Fruit fly (Drosophila melanogaster) whole organism, embryonic: Measurements from ENCODE around the gene CG34309.

Experiments
- Adf1 ChIP-seq: fragments of 200-800 bp; sonication (Bioruptor generic); IDR thresholded peaks from 2 replicates; pipeline ENCODE4 v1.3.6; 2022; ENCODE audit warnings: missing biosample characterization, missing genetic modification characterization
- Antp ChIP-seq: fragments of 200-800 bp; sonication (Bioruptor generic); optimal IDR thresholded peaks from 3 replicates; lab custom pipeline; 2016; ENCODE audit warnings: missing biosample characterization, missing genetic modification characterization
- C15 ChIP-seq: fragments of 200-800 bp; sonication (Bioruptor generic); IDR thresholded peaks from 3 replicates; pipeline ENCODE4 v1.3.6; 2022; ENCODE audit warnings: missing biosample characterization, missing genetic modification characterization
- CG11456 ChIP-seq: fragments of 200-800 bp; sonication (Bioruptor generic); IDR thresholded peaks from 3 replicates; pipeline ENCODE4 v1.3.6; 2022; ENCODE audit warnings: missing biosample characterization, missing genetic modification characterization
- CG13296 ChIP-seq: fragments of 200-800 bp; sonication (Bioruptor generic); optimal IDR thresholded peaks from 3 replicates; lab custom pipeline; 2018; ENCODE audit warnings: missing biosample characterization, mild to moderate bottlenecking, missing genetic modification characterization
- CG15601 ChIP-seq: fragments of 200-800 bp; sonication (Bioruptor generic); optimal IDR thresholded peaks from 3 replicates; lab custom pipeline; 2019; ENCODE audit warnings: missing biosample characterization, mild to moderate bottlenecking, missing genetic modification characterization, moderate library complexity
- CG1603 ChIP-seq: fragments of 200-800 bp; sonication (Bioruptor generic); optimal IDR thresholded peaks from 2 replicates; lab custom pipeline; 2019; ENCODE audit warnings: missing biosample characterization, mild to moderate bottlenecking, missing genetic modification characterization, moderate library complexity
- CG17328 ChIP-seq: fragments of 200-800 bp; sonication (Bioruptor generic); IDR thresholded peaks from 2 replicates; pipeline ENCODE4 v1.3.6; 2022; ENCODE audit warnings: missing biosample characterization, missing genetic modification characterization
- CG17912 ChIP-seq: fragments of 200-800 bp; sonication (Bioruptor generic); optimal IDR thresholded peaks from 2 replicates; lab custom pipeline; 2018; ENCODE audit warnings: missing biosample characterization, mild to moderate bottlenecking, missing genetic modification characterization
- CG31365 ChIP-seq: fragments of 200-800 bp; sonication (Bioruptor generic); optimal IDR thresholded peaks from 2 replicates; lab custom pipeline; 2018; ENCODE audit warnings: missing biosample characterization, mild to moderate bottlenecking, missing genetic modification characterization
- CG3407 ChIP-seq: fragments of 200-800 bp; sonication (Bioruptor generic); optimal IDR thresholded peaks from 2 replicates; lab custom pipeline; 2018; ENCODE audit warnings: missing biosample characterization, mild to moderate bottlenecking, missing genetic modification characterization
- CG34422 ChIP-seq: fragments of 200-800 bp; sonication (Bioruptor generic); IDR thresholded peaks from 3 replicates; pipeline ENCODE4 v1.3.6; 2022; ENCODE audit warnings: missing biosample characterization, missing genetic modification characterization
- CG4282 ChIP-seq: fragments of 200-800 bp; sonication (Bioruptor generic); optimal IDR thresholded peaks from 2 replicates; lab custom pipeline; 2016; ENCODE audit warnings: missing biosample characterization, missing genetic modification characterization
- CG6272 ChIP-seq: fragments of 200-800 bp; sonication (Bioruptor generic); IDR thresholded peaks from 2 replicates; pipeline ENCODE4 v1.3.6; 2022; ENCODE audit warnings: missing biosample characterization, missing genetic modification characterization
- CG6654 ChIP-seq: fragments of 200-800 bp; sonication (Bioruptor generic); optimal IDR thresholded peaks from 2 replicates; lab custom pipeline; 2017; ENCODE audit warnings: missing biosample characterization, mild to moderate bottlenecking, missing genetic modification characterization
- CG7372 ChIP-seq: fragments of 200-800 bp; sonication (Bioruptor generic); IDR thresholded peaks from 2 replicates; pipeline ENCODE4 v1.3.6; 2022; ENCODE audit warnings: missing biosample characterization, missing genetic modification characterization
- CG7987 ChIP-seq: fragments of 200-800 bp; sonication (Bioruptor generic); optimal IDR thresholded peaks from 2 replicates; lab custom pipeline; 2018; ENCODE audit warnings: missing biosample characterization, mild to moderate bottlenecking, missing genetic modification characterization, moderate library complexity
- CG8765 ChIP-seq: fragments of 200-800 bp; sonication (Bioruptor generic); IDR thresholded peaks from 2 replicates; pipeline ENCODE4 v1.3.6; 2022; ENCODE audit warnings: missing biosample characterization, missing genetic modification characterization
- CG8924 ChIP-seq: fragments of 200-800 bp; optimal IDR thresholded peaks from 3 replicates; lab custom pipeline; 2019; ENCODE audit warnings: missing biosample characterization, mild to moderate bottlenecking, missing genetic modification characterization, moderate library complexity
- CG9797 ChIP-seq: fragments of 200-800 bp; sonication (Bioruptor generic); optimal IDR thresholded peaks from 3 replicates; lab custom pipeline; 2018; ENCODE audit warnings: missing biosample characterization, mild to moderate bottlenecking, missing genetic modification characterization
- CG9876 ChIP-seq: fragments of 200-800 bp; sonication (Bioruptor generic); optimal IDR thresholded peaks from 2 replicates; lab custom pipeline; 2016; ENCODE audit warnings: missing biosample characterization, missing genetic modification characterization
- Dref ChIP-seq: fragments of 200-800 bp; sonication (Bioruptor generic); IDR thresholded peaks from 2 replicates; pipeline ENCODE4 v1.3.6; 2022; ENCODE audit warnings: missing biosample characterization, missing genetic modification characterization
- H2.0 ChIP-seq: fragments of 200-800 bp; sonication (Bioruptor generic); IDR thresholded peaks from 2 replicates; pipeline ENCODE4 v1.3.6; 2022; ENCODE audit warnings: missing biosample characterization, missing genetic modification characterization
- HLH3B ChIP-seq: fragments of 200-800 bp; sonication (Bioruptor generic); IDR thresholded peaks from 2 replicates; pipeline ENCODE4 v1.3.6; 2022; ENCODE audit warnings: missing biosample characterization, missing genetic modification characterization
- HLH54F ChIP-seq: fragments of 200-800 bp; sonication (Bioruptor generic); optimal IDR thresholded peaks from 3 replicates; lab custom pipeline; 2016; ENCODE audit warnings: missing biosample characterization, missing genetic modification characterization
- Hr39 ChIP-seq: fragments of >200 bp; optimal IDR thresholded peaks from 2 replicates; lab custom pipeline; 2017
- Mad ChIP-seq: fragments of 200-800 bp; sonication (Bioruptor generic); optimal IDR thresholded peaks from 2 replicates; lab custom pipeline; 2016; ENCODE audit warnings: missing biosample characterization, missing genetic modification characterization
- NC2β ChIP-seq: fragments of 200-800 bp; sonication (Bioruptor generic); optimal IDR thresholded peaks from 2 replicates; lab custom pipeline; 2016; ENCODE audit warnings: missing biosample characterization, missing genetic modification characterization
- Oli ChIP-seq: fragments of 200-800 bp; sonication (Bioruptor generic); optimal IDR thresholded peaks from 2 replicates; lab custom pipeline; 2018; ENCODE audit warnings: missing biosample characterization, mild to moderate bottlenecking, missing genetic modification characterization, moderate library complexity
- Ssrp ChIP-seq: fragments of 200-800 bp; sonication (Bioruptor generic); optimal IDR thresholded peaks from 2 replicates; lab custom pipeline; 2018; ENCODE audit warnings: missing biosample characterization, mild to moderate bottlenecking, missing genetic modification characterization, moderate library complexity
- ato ChIP-seq: fragments of 200-800 bp; sonication (Bioruptor generic); IDR thresholded peaks from 2 replicates; pipeline ENCODE4 v1.3.6; 2022; ENCODE audit warnings: missing biosample characterization, missing genetic modification characterization; ENCODE audit not compliant: partially characterized antibody
- az2 ChIP-seq: fragments of 200-800 bp; sonication (Bioruptor generic); optimal IDR thresholded peaks from 3 replicates; lab custom pipeline; 2016; ENCODE audit warnings: missing biosample characterization, missing genetic modification characterization
- dysf ChIP-seq: fragments of 200-800 bp; sonication (Bioruptor generic); IDR thresholded peaks from 3 replicates; pipeline ENCODE4 v1.3.6; 2022; ENCODE audit warnings: missing biosample characterization, missing genetic modification characterization
- gcm2 ChIP-seq: fragments of 200-800 bp; sonication (Bioruptor generic); optimal IDR thresholded peaks from 2 replicates; lab custom pipeline; 2016; ENCODE audit warnings: missing biosample characterization, missing genetic modification characterization
- gfzf ChIP-seq: fragments of 200-800 bp; sonication (Bioruptor generic); optimal IDR thresholded peaks from 2 replicates; lab custom pipeline; 2016; ENCODE audit warnings: missing biosample characterization, mild to moderate bottlenecking, missing genetic modification characterization, moderate library complexity
- gsb-n ChIP-seq: fragments of 200-800 bp; sonication (Bioruptor generic); optimal IDR thresholded peaks from 3 replicates; lab custom pipeline; 2018; ENCODE audit warnings: missing biosample characterization, mild to moderate bottlenecking, missing genetic modification characterization
- h ChIP-seq: fragments of >200 bp; optimal IDR thresholded peaks from 2 replicates; lab custom pipeline; 2017
- hkb ChIP-seq, 2 experiments: fragments of 200-800 bp in 1 of 2; fragments of >200 bp in 1 of 2; sonication (Bioruptor generic) in 1 of 2; IDR thresholded peaks in 1 of 2; optimal IDR thresholded peaks in 1 of 2; 2 replicates each; pipeline versions ENCODE4 v1.3.6 to Lab custom; 2017 to 2022; ENCODE audit warnings: missing biosample characterization in 1 of 2, missing genetic modification characterization in 1 of 2
- lab ChIP-seq: fragments of 200-800 bp; sonication (Bioruptor generic); optimal IDR thresholded peaks from 3 replicates; lab custom pipeline; 2017; ENCODE audit warnings: missing biosample characterization, missing genetic modification characterization, mild to moderate bottlenecking, moderate library complexity, missing genetic modification reagents
- pfk ChIP-seq: fragments of 200-800 bp; sonication (Bioruptor generic); optimal IDR thresholded peaks from 2 replicates; lab custom pipeline; 2018; ENCODE audit warnings: missing biosample characterization, mild to moderate bottlenecking, missing genetic modification characterization, moderate library complexity
- pho ChIP-seq: fragments of 200-800 bp; sonication (Bioruptor generic); optimal IDR thresholded peaks from 2 replicates; lab custom pipeline; 2016; ENCODE audit warnings: missing biosample characterization, missing genetic modification characterization
- pum ChIP-seq: fragments of 200-800 bp; sonication (Bioruptor generic); optimal IDR thresholded peaks from 2 replicates; lab custom pipeline; 2016; ENCODE audit warnings: missing biosample characterization, missing genetic modification characterization
- stwl ChIP-seq: fragments of 200-800 bp; sonication (Bioruptor generic); optimal IDR thresholded peaks from 3 replicates; lab custom pipeline; 2018; ENCODE audit warnings: missing biosample characterization, mild to moderate bottlenecking, missing genetic modification characterization, moderate library complexity
- tio ChIP-seq: fragments of 200-800 bp; sonication (Bioruptor generic); optimal IDR thresholded peaks from 2 replicates; lab custom pipeline; 2017; ENCODE audit warnings: missing biosample characterization, missing genetic modification characterization, inconsistent platforms
- tna ChIP-seq: fragments of 200-800 bp; sonication (Bioruptor generic); IDR thresholded peaks from 2 replicates; pipeline ENCODE4 v1.3.6; 2022; ENCODE audit warnings: missing biosample characterization, missing genetic modification characterization; ENCODE audit not compliant: partially characterized antibody
- trem ChIP-seq: fragments of 200-800 bp; optimal IDR thresholded peaks from 3 replicates; lab custom pipeline; 2019; ENCODE audit warnings: missing biosample characterization, mild to moderate bottlenecking, missing genetic modification characterization, moderate library complexity
- unpg ChIP-seq: fragments of 200-800 bp; sonication (Bioruptor generic); optimal IDR thresholded peaks from 3 replicates; lab custom pipeline; 2018; ENCODE audit warnings: missing biosample characterization, mild to moderate bottlenecking, missing genetic modification characterization, moderate library complexity
- vnd ChIP-seq: fragments of 200-800 bp; sonication (Bioruptor generic); IDR thresholded peaks from 3 replicates; pipeline ENCODE4 v1.3.6; 2022; ENCODE audit warnings: missing biosample characterization, missing genetic modification characterization; ENCODE audit not compliant: partially characterized antibody
- zf30C ChIP-seq: fragments of 200-800 bp; sonication (Bioruptor generic); optimal IDR thresholded peaks from 3 replicates; lab custom pipeline; 2018; ENCODE audit warnings: missing biosample characterization, mild to moderate bottlenecking, missing genetic modification characterization

The CG34309 gene

dm6 chr3R:13400902-13401721 is 28.7 kb downstream of the CG34309 start (continued):
- TF ChIP-seq CG17328 (GFP tag; lab: Robert Waterston, UW) (peak; percentile 71), Dref (GFP tag; lab: Robert Waterston, UW) (no peak), CG11456 (GFP tag; lab: Robert Waterston, UW) (peak; percentile 71; the same call in 1 of the 3 replicates), unpg (GFP tag; lab: Kevin White, UChicago) (peak; percentile 92), NC2β (GFP tag; lab: Kevin White, UChicago) (peak; percentile 77), h (lab: Kevin White, UChicago) (no peak), CG6654 (GFP tag; lab: Kevin White, UChicago) (peak; percentile 70), CG31365 (tag; lab: Kevin White, UChicago) (peak; percentile 67), HLH54F (GFP tag; lab: Kevin White, UChicago) (peak; percentile 86), CG4282 (GFP tag; lab: Kevin White, UChicago) (peak; percentile 66), H2.0 (GFP tag; lab: Robert Waterston, UW) (peak; percentile 79), ato (GFP tag; lab: Robert Waterston, UW) (no peak), gcm2 (GFP tag; lab: Kevin White, UChicago) (peak; percentile 82), CG3407 (GFP tag; lab: Kevin White, UChicago) (peak; percentile 75), CG7372 (GFP tag; lab: Robert Waterston, UW) (peak; percentile 79), CG6272 (peak; percentile 53), CG9797 (GFP tag; lab: Kevin White, UChicago) (no peak), CG8924 (tag; lab: Kevin White, UChicago) (peak; percentile 92), lab (peak; percentile 88), CG17912 (peak; percentile 9), tna (GFP tag; lab: Robert Waterston, UW) (no peak), CG1603 (tag; lab: Kevin White, UChicago) (peak; percentile 80), gsb-n (tag; lab: Kevin White, UChicago) (peak; percentile 85), az2 (GFP tag; lab: Kevin White, UChicago) (peak; percentile 90), Mad (peak; percentile 80), stwl (tag; lab: Kevin White, UChicago) (peak; percentile 6), Adf1 (GFP tag; lab: Robert Waterston, UW) (0 out of 2 replicates have a peak, but pooled peaks have one; percentile 45), pfk (GFP tag; lab: Kevin White, UChicago) (no peak), pho (GFP tag; lab: Kevin White, UChicago) (peak; percentile 85), Hr39 (lab: Kevin White, UChicago) (no peak), CG34422 (GFP tag; lab: Robert Waterston, UW) (peak; percentile 85), hkb (optimal IDR thresholded peaks at IDR 0.05; lab: Kevin White, UChicago) (no peak), hkb (GFP tag; IDR thresholded peaks at IDR 0.05; lab: Robert Waterston, UW) (peak; percentile 89), Ssrp (peak; percentile 92), zf30C (GFP tag; lab: Kevin White, UChicago) (peak; percentile 90), dysf (GFP tag; lab: Robert Waterston, UW) (peak; percentile 93), Antp (GFP tag; lab: Kevin White, UChicago) (peak; percentile 88), tio (GFP tag; lab: Kevin White, UChicago) (peak; percentile 92), CG15601 (tag; lab: Kevin White, UChicago) (peak; percentile 83), CG7987 (peak; percentile 63), pum (peak; percentile 89), trem (tag; lab: Kevin White, UChicago) (peak; percentile 88), HLH3B (peak; percentile 85), CG8765 (GFP tag; lab: Robert Waterston, UW) (no peak; the same call in 1 of the 2 replicates), CG9876 (peak; percentile 68), C15 (GFP tag; lab: Robert Waterston, UW) (peak; percentile 63; the same call in 1 of the 3 replicates), gfzf (GFP tag; lab: Kevin White, UChicago) (no peak), CG13296 (GFP tag; lab: Kevin White, UChicago) (peak; percentile 84), vnd (GFP tag; lab: Robert Waterston, UW) (no peak), Oli (tag; lab: Kevin White, UChicago) (peak; percentile 96)
